Worm (Caenorhabditis elegans): ENCODE measurements around the gene ZK105.1.

The ZK105.1 gene

ce11 chrV:7730488-7730887 lies 16.7 kb downstream of the ZK105.1 start (continued):
- TF ChIP-seq T26A8.4 (GFP tag; IDR thresholded peaks at IDR 0.05) (peak; percentile 77), nhr-77 (tag; optimal IDR thresholded peaks at IDR 0.05) (no peak), zip-2 (tag; optimal IDR thresholded peaks at IDR 0.05) (no peak), dmd-6 (GFP tag; IDR thresholded peaks at IDR 0.05) (peak; percentile 37; the same call in 1 of the 2 replicates), ztf-11 (tag; optimal IDR thresholded peaks at IDR 0.05) (no peak), lin-15B (tag; optimal IDR thresholded peaks at IDR 0.05) (no peak), F37D6.2 (tag; optimal IDR thresholded peaks at IDR 0.05) (no peak), nhr-237 (tag; optimal IDR thresholded peaks at IDR 0.05) (no peak)

ce11 chrV:7733240-7733765 lies 19.5 kb downstream of the ZK105.1 start:
- TF ChIP-seq mep-1 (tag; optimal IDR thresholded peaks at IDR 0.05) (peak; percentile 26), nhr-41 (GFP tag; IDR thresholded peaks at IDR 0.05) (no peak), zip-11 (GFP tag; IDR thresholded peaks at IDR 0.05) (0 out of 2 replicates have a peak, but pooled peaks have one; percentile 9), lim-7 (GFP tag; IDR thresholded peaks at IDR 0.05) (0 out of 2 replicates have a peak, but pooled peaks have one; percentile 26), lsy-2 (tag; optimal IDR thresholded peaks at IDR 0.05) (peak in 1 of 2 experiments; percentile 32), Y5F2A.4 (GFP tag; optimal IDR thresholded peaks at IDR 0.05) (peak; percentile 1), nhr-48 (tag; optimal IDR thresholded peaks at IDR 0.05) (peak; percentile 13), ceh-44 (GFP tag; IDR thresholded peaks at IDR 0.05) (no peak), aha-1 (tag) (peak; percentile 83), egl-43 (GFP tag; IDR thresholded peaks at IDR 0.05) (0 out of 2 replicates have a peak, but pooled peaks have one; percentile 24), ctbp-1 (GFP tag; IDR thresholded peaks at IDR 0.05) (no peak), nhr-42 (GFP tag; IDR thresholded peaks at IDR 0.05) (no peak), ama-1 (optimal IDR thresholded peaks at IDR 0.05) (peak; percentile 46)

- no peak for TF ChIP-seq unc-39 (tag; optimal IDR thresholded peaks at IDR 0.05)
- no peak for TF ChIP-seq aly-2 (tag; optimal IDR thresholded peaks at IDR 0.05)
- TF ChIP-seq nhr-237 (tag; optimal IDR thresholded peaks at IDR 0.05) = no peak
- no peak for TF ChIP-seq arid-1 (GFP tag; conservative IDR thresholded peaks at IDR 0.05)
- TF ChIP-seq nhr-102 (tag; optimal IDR thresholded peaks at IDR 0.05) = no peak
- no peak for TF ChIP-seq ceh-82 (tag; optimal IDR thresholded peaks at IDR 0.05)
- TF ChIP-seq hmg-1.1 (GFP tag; IDR thresholded peaks at IDR 0.05) = peak; percentile 59; the same call in 1 of the 2 replicates
- no peak; the same call in 1 of the 2 replicates for TF ChIP-seq dmd-6 (GFP tag; IDR thresholded peaks at IDR 0.05)
- peak; percentile 74 for TF ChIP-seq hlh-30 (tag; optimal IDR thresholded peaks at IDR 0.05; ENCODE audit: insufficient read depth)
- no peak for TF ChIP-seq cey-2 (tag; optimal IDR thresholded peaks at IDR 0.05; ENCODE audit: borderline replicate concordance, insufficient read depth)
- no peak for TF ChIP-seq nhr-25 (tag; optimal IDR thresholded peaks at IDR 0.05; ENCODE audit: borderline replicate concordance, insufficient read depth)
- TF ChIP-seq hif-1 (tag; optimal IDR thresholded peaks at IDR 0.05) = peak in 1 of 2 experiments; percentile 30
- no peak for TF ChIP-seq ceh-44 (GFP tag; IDR thresholded peaks at IDR 0.05)
- TF ChIP-seq nhr-6 (tag; optimal IDR thresholded peaks at IDR 0.05) = peak; percentile 16
- TF ChIP-seq nhr-41 (GFP tag; IDR thresholded peaks at IDR 0.05) = no peak
- TF ChIP-seq lim-7 (GFP tag; IDR thresholded peaks at IDR 0.05) = no peak
- peak; percentile 36 for TF ChIP-seq ama-1 (optimal IDR thresholded peaks at IDR 0.05)
- TF ChIP-seq dmd-9 (GFP tag; IDR thresholded peaks at IDR 0.05) = no peak
- TF ChIP-seq aha-1 (tag) = peak; percentile 22
- no peak for TF ChIP-seq duxl-1 (tag; optimal IDR thresholded peaks at IDR 0.05; ENCODE audit: poor library complexity)
- no peak for TF ChIP-seq egl-43 (GFP tag; IDR thresholded peaks at IDR 0.05)
- no peak for TF ChIP-seq lir-3 (tag; optimal IDR thresholded peaks at IDR 0.05)
- TF ChIP-seq vab-7 (GFP tag; IDR thresholded peaks at IDR 0.05) = no peak
- no peak for TF ChIP-seq ceh-20 (GFP tag; IDR thresholded peaks at IDR 0.05)
- TF ChIP-seq nhr-28 (tag; optimal IDR thresholded peaks at IDR 0.05) = peak; percentile 65
- no peak for TF ChIP-seq daf-8 (GFP tag; IDR thresholded peaks at IDR 0.05)
- peak; percentile 92 for TF ChIP-seq dpl-1 (GFP tag; optimal IDR thresholded peaks at IDR 0.05)
- no peak for TF ChIP-seq F10B5.3 (tag; optimal IDR thresholded peaks at IDR 0.05)
- no peak for TF ChIP-seq ctbp-1 (GFP tag; IDR thresholded peaks at IDR 0.05)
- TF ChIP-seq pqm-1 (tag; optimal IDR thresholded peaks at IDR 0.05) = no peak
- TF ChIP-seq php-3 (GFP tag; IDR thresholded peaks at IDR 0.05) = 0 out of 2 replicates have a peak, but pooled peaks have one; percentile 8
- TF ChIP-seq Y105C5A.15 (GFP tag; IDR thresholded peaks at IDR 0.05) = no peak
- peak; percentile 56 for TF ChIP-seq mes-2 (tag; optimal IDR thresholded peaks at IDR 0.05; ENCODE audit: poor library complexity, severe bottlenecking)
- TF ChIP-seq mxl-3 (GFP tag; optimal IDR thresholded peaks at IDR 0.05) = peak; percentile 48
Observed at ce11 chrV:7734909-7735308, 21.1 kb downstream of the ZK105.1 start, which contains the start of gene clic-1. Gene clic-1, minus strand, starts transcription at chrV:7734911.
